Worm (Caenorhabditis elegans) whole organism, midembryonic: Measurements from ENCODE around the gene ZK622.1.

Experiments used
- med-1 ChIP-seq: sonication (generic microtip); optimal IDR thresholded peaks from 2 replicates; lab custom pipeline; 2017; ENCODE audit warnings: missing genetic modification characterization, mild to moderate bottlenecking, missing compliant biosample characterization, antibody characterized with exemption, missing genetic modification reagents; ENCODE audit not compliant: insufficient read depth
- ztf-23 ChIP-seq: fragments of 200-800 bp; sonication (Bioruptor generic); IDR thresholded peaks from 2 replicates; pipeline ENCODE4 v1.3.6; 2022; ENCODE audit warnings: missing genetic modification reagents, missing genetic modification characterization, missing compliant biosample characterization

DNA sequence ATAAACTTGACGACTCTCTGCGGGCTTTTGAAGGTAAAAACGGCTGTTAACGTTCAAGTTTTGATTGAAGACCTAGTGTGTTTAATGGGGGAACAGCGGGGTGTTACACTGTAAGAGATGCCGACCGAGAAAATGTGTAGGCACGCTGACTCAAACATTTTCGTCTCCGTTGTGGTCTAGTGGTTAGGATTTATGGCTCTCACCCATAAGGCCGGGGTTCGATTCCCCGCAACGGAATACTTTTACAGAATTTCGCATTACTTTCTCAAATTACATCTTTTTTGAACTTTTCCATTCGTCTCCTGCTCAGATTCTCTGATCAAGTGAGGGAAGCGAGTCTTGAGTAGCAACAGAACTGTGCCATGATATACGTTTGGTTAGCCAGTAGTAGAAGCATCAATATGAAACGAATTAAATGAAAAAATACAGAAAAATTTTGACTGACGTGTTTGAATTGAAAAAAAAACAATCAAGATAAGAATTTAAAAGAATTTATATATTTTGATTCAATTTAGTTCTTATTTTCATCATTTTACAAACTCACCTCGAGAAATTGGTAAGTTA is at the start of gene ZK622.1:
- TF ChIP-seq med-1 (peak; percentile 36), ztf-23 (GFP tag; lab: Robert Waterston, UW) (0 out of 2 replicates have a peak, but pooled peaks have one; percentile 36)
